Worm (Caenorhabditis elegans) whole organism, late embryonic: ENCODE results near the gene F42E11.3.

Experiments
- C38D4.7 ChIP-seq: fragments of 200-800 bp; sonication (Bioruptor generic); optimal IDR thresholded peaks from 2 replicates; lab custom pipeline; 2018; ENCODE audit warnings: mild to moderate bottlenecking, missing genetic modification characterization, moderate library complexity, missing compliant biosample characterization
- ceh-14 ChIP-seq: sonication (generic microtip); optimal IDR thresholded peaks from 2 replicates; lab custom pipeline; 2016; ENCODE audit warnings: missing genotype, missing genetic modification characterization, missing compliant biosample characterization
- ceh-18 ChIP-seq: sonication (generic microtip); optimal IDR thresholded peaks from 2 replicates; lab custom pipeline; 2016; ENCODE audit warnings: missing genetic modification characterization, missing compliant biosample characterization
- ceh-19 ChIP-seq: fragments of 200-800 bp; sonication (Bioruptor generic); optimal IDR thresholded peaks from 2 replicates; lab custom pipeline; 2018; ENCODE audit warnings: mild to moderate bottlenecking, missing genetic modification characterization, missing compliant biosample characterization
- fax-1 ChIP-seq: sonication (generic microtip); optimal IDR thresholded peaks from 2 replicates; lab custom pipeline; 2016; ENCODE audit warnings: missing genotype, missing genetic modification characterization, missing compliant biosample characterization
- lin-11 ChIP-seq: fragments of 200-800 bp; sonication (Bioruptor generic); optimal IDR thresholded peaks from 2 replicates; lab custom pipeline; 2018; ENCODE audit warnings: mild to moderate bottlenecking, missing genetic modification characterization, missing compliant biosample characterization
- pag-3 ChIP-seq: sonication (generic microtip); optimal IDR thresholded peaks from 2 replicates; lab custom pipeline; 2016; ENCODE audit warnings: missing compliant biosample characterization, missing genetic modification characterization, borderline replicate concordance
- pros-1 ChIP-seq: fragments of 150-350 bp; optimal IDR thresholded peaks from 2 replicates; lab custom pipeline; 2014; ENCODE audit warnings: missing biosample characterization, missing genetic modification reagents, missing genetic modification characterization
- ttx-3 ChIP-seq: sonication (generic microtip); optimal IDR thresholded peaks from 2 replicates; lab custom pipeline; 2016; ENCODE audit warnings: missing genetic modification reagents, missing genetic modification characterization, missing compliant biosample characterization

ce11 chrX:11409457-11409856 is 34.0 kb upstream of the F42E11.3 start:
- no peak for TF ChIP-seq ceh-19 (GFP tag; lab: Kevin White, UChicago)
- TF ChIP-seq fax-1, result no peak
- no peak for TF ChIP-seq ceh-14 (tag; lab: Kevin White, UChicago)
- TF ChIP-seq ceh-18 (tag; lab: Kevin White, UChicago), result no peak
- no peak for TF ChIP-seq C38D4.7 (GFP tag; lab: Kevin White, UChicago)
- TF ChIP-seq ttx-3, result no peak
- TF ChIP-seq lin-11 (tag; lab: Kevin White, UChicago), result no peak
- TF ChIP-seq pros-1 (tag; lab: Kevin White, UChicago), result no peak
- no peak for TF ChIP-seq pag-3
